Fruit fly (Drosophila melanogaster) whole organism, embryonic: ENCODE measurements around the gene Hinfp.

Experiments
- Antp ChIP-seq: fragments of 200-800 bp; sonication (Bioruptor generic); optimal IDR thresholded peaks from 3 replicates; lab custom pipeline; 2016; ENCODE audit warnings: missing biosample characterization, missing genetic modification characterization
- CG10321 ChIP-seq: fragments of 200-800 bp; sonication (Bioruptor generic); IDR thresholded peaks from 2 replicates; pipeline ENCODE4 v1.3.6; 2022; ENCODE audit warnings: missing biosample characterization, missing genetic modification characterization
- CG12104 ChIP-seq: fragments of 200-800 bp; sonication (Bioruptor generic); optimal IDR thresholded peaks from 3 replicates; lab custom pipeline; 2016; ENCODE audit warnings: missing biosample characterization, missing genetic modification characterization
- CG14667 ChIP-seq: fragments of 200-800 bp; sonication (Bioruptor generic); IDR thresholded peaks from 2 replicates; pipeline ENCODE4 v1.3.6; 2022; ENCODE audit warnings: missing biosample characterization, missing genetic modification characterization
- CG15696 ChIP-seq: fragments of 200-800 bp; sonication (Bioruptor generic); optimal IDR thresholded peaks from 2 replicates; lab custom pipeline; 2019; ENCODE audit warnings: missing biosample characterization, mild to moderate bottlenecking, missing genetic modification characterization, moderate library complexity
- CG1602 ChIP-seq: fragments of 200-800 bp; sonication (Bioruptor generic); optimal IDR thresholded peaks from 3 replicates; lab custom pipeline; 2016; ENCODE audit warnings: missing biosample characterization, missing genetic modification characterization
- CG16815 ChIP-seq: fragments of 200-800 bp; sonication (Bioruptor generic); optimal IDR thresholded peaks from 3 replicates; lab custom pipeline; 2017; ENCODE audit warnings: missing biosample characterization, mild to moderate bottlenecking, missing genetic modification characterization
- CG18011 ChIP-seq: fragments of 200-800 bp; sonication (Bioruptor generic); optimal IDR thresholded peaks from 2 replicates; lab custom pipeline; 2017; ENCODE audit warnings: missing biosample characterization, missing genetic modification characterization, mild to moderate bottlenecking, moderate library complexity, missing genotype
- CG2129 ChIP-seq: fragments of 200-800 bp; sonication (Bioruptor generic); IDR thresholded peaks from 2 replicates; pipeline ENCODE4 v1.3.6; 2022; ENCODE audit warnings: missing biosample characterization, missing genetic modification characterization; ENCODE audit not compliant: partially characterized antibody
- CG30403 ChIP-seq: fragments of 200-800 bp; sonication (Bioruptor generic); optimal IDR thresholded peaks from 3 replicates; lab custom pipeline; 2016; ENCODE audit warnings: missing biosample characterization, missing genetic modification characterization
- CG34376 ChIP-seq: fragments of 200-800 bp; sonication (Bioruptor generic); optimal IDR thresholded peaks from 2 replicates; lab custom pipeline; 2018; ENCODE audit warnings: missing biosample characterization, mild to moderate bottlenecking, missing genetic modification characterization
- CG4282 ChIP-seq: fragments of 200-800 bp; sonication (Bioruptor generic); optimal IDR thresholded peaks from 2 replicates; lab custom pipeline; 2016; ENCODE audit warnings: missing biosample characterization, missing genetic modification characterization
- CG4617 ChIP-seq: fragments of 200-800 bp; sonication (Bioruptor generic); optimal IDR thresholded peaks from 3 replicates; lab custom pipeline; 2016; ENCODE audit warnings: missing biosample characterization, missing genetic modification characterization, borderline replicate concordance
- CG4707 ChIP-seq: fragments of 200-800 bp; sonication (Bioruptor generic); optimal IDR thresholded peaks from 2 replicates; lab custom pipeline; 2018; ENCODE audit warnings: missing biosample characterization, mild to moderate bottlenecking, missing genetic modification characterization, moderate library complexity
- CG6791 ChIP-seq: fragments of 200-800 bp; sonication (Bioruptor generic); IDR thresholded peaks from 3 replicates; pipeline ENCODE4 v1.3.6; 2022; ENCODE audit warnings: missing biosample characterization, missing genetic modification characterization; ENCODE audit not compliant: partially characterized antibody
- CG9215 ChIP-seq: fragments of 200-800 bp; sonication (Bioruptor generic); IDR thresholded peaks from 2 replicates; pipeline ENCODE4 v1.3.6; 2022; ENCODE audit warnings: missing biosample characterization, missing genetic modification characterization
- Doc2 ChIP-seq: fragments of 200-800 bp; sonication (Bioruptor generic); IDR thresholded peaks from 2 replicates; pipeline ENCODE4 v1.3.6; 2022; ENCODE audit warnings: missing biosample characterization, missing genetic modification characterization
- Doc3 ChIP-seq: fragments of 200-800 bp; sonication (Bioruptor generic); IDR thresholded peaks from 3 replicates; pipeline ENCODE4 v1.3.6; 2022; ENCODE audit warnings: missing biosample characterization, missing genetic modification characterization; ENCODE audit not compliant: partially characterized antibody
- HLH3B ChIP-seq: fragments of 200-800 bp; sonication (Bioruptor generic); IDR thresholded peaks from 2 replicates; pipeline ENCODE4 v1.3.6; 2022; ENCODE audit warnings: missing biosample characterization, missing genetic modification characterization
- HLHmδ ChIP-seq: fragments of 200-800 bp; sonication (Bioruptor generic); optimal IDR thresholded peaks from 2 replicates; lab custom pipeline; 2018; ENCODE audit warnings: missing biosample characterization, mild to moderate bottlenecking, missing genetic modification characterization, moderate library complexity
- Hr78 ChIP-seq, 2 experiments: fragments of 200-800 bp in 1 of 2; fragments of >200 bp in 1 of 2; sonication (Bioruptor generic) in 1 of 2; optimal IDR thresholded peaks; 2 replicates each; lab custom pipeline; 2017 to 2019; ENCODE audit warnings: missing biosample characterization in 2 of 2, missing genetic modification characterization in 2 of 2, mild to moderate bottlenecking in 1 of 2, moderate library complexity in 1 of 2
- Lim3 ChIP-seq: fragments of 200-800 bp; sonication (Bioruptor generic); IDR thresholded peaks from 2 replicates; pipeline ENCODE4 v1.3.6; 2022; ENCODE audit warnings: missing biosample characterization, missing genetic modification characterization
- NC2α ChIP-seq: fragments of 200-800 bp; sonication (Bioruptor generic); optimal IDR thresholded peaks from 2 replicates; lab custom pipeline; 2016; ENCODE audit warnings: missing biosample characterization, missing genetic modification characterization
- NFAT ChIP-seq: fragments of 200-800 bp; sonication (Bioruptor generic); IDR thresholded peaks from 2 replicates; pipeline ENCODE4 v1.3.6; 2022; ENCODE audit warnings: missing biosample characterization, missing genetic modification characterization
- Neu2 ChIP-seq: fragments of 200-800 bp; sonication (Bioruptor generic); optimal IDR thresholded peaks from 3 replicates; lab custom pipeline; 2016; ENCODE audit warnings: missing biosample characterization, missing genetic modification characterization, borderline replicate concordance
- Oaz ChIP-seq: fragments of 200-800 bp; sonication (Bioruptor generic); IDR thresholded peaks from 2 replicates; pipeline ENCODE4 v1.3.6; 2022; ENCODE audit warnings: missing biosample characterization, missing genetic modification characterization
- Opbp ChIP-seq: fragments of 200-800 bp; sonication (Bioruptor generic); IDR thresholded peaks from 3 replicates; pipeline ENCODE4 v1.3.6; 2022; ENCODE audit warnings: missing biosample characterization, missing genetic modification characterization; ENCODE audit not compliant: partially characterized antibody
- Poxn ChIP-seq: fragments of 200-800 bp; sonication (Bioruptor generic); IDR thresholded peaks from 2 replicates; pipeline ENCODE4 v1.3.6; 2022; ENCODE audit warnings: missing biosample characterization, missing genetic modification characterization
- Sry-β ChIP-seq: fragments of 200-800 bp; sonication (Bioruptor generic); optimal IDR thresholded peaks from 2 replicates; lab custom pipeline; 2018; ENCODE audit warnings: missing biosample characterization, mild to moderate bottlenecking, missing genetic modification characterization, moderate library complexity
- Trl ChIP-seq, 3 experiments: fragments of >200 bp in 2 of 3; fragments of 200-800 bp in 1 of 3; sonication (Bioruptor generic) in 1 of 3; optimal IDR thresholded peaks; 2 replicates in 1 of 3; 3 replicates in 2 of 3; lab custom pipeline; 2016 to 2017; ENCODE audit warnings: missing biosample characterization in 1 of 3, missing genetic modification characterization in 1 of 3
- bigmax ChIP-seq: fragments of 200-800 bp; sonication (Bioruptor generic); optimal IDR thresholded peaks from 2 replicates; lab custom pipeline; 2018; ENCODE audit warnings: missing biosample characterization, mild to moderate bottlenecking, missing genetic modification characterization
- cwo ChIP-seq: fragments of 200-800 bp; sonication (Bioruptor generic); optimal IDR thresholded peaks from 3 replicates; lab custom pipeline; 2017; ENCODE audit warnings: missing biosample characterization, missing genetic modification characterization, mild to moderate bottlenecking, moderate library complexity, missing genetic modification reagents
- disco-r ChIP-seq: fragments of 200-800 bp; sonication (Bioruptor generic); optimal IDR thresholded peaks from 2 replicates; lab custom pipeline; 2016; ENCODE audit warnings: missing biosample characterization, missing genetic modification characterization
- dmrt11E ChIP-seq: fragments of 200-800 bp; sonication (Bioruptor generic); optimal IDR thresholded peaks from 3 replicates; lab custom pipeline; 2018; ENCODE audit warnings: missing biosample characterization, mild to moderate bottlenecking, missing genetic modification characterization, moderate library complexity
- dpn ChIP-seq, 2 experiments: fragments of 200-800 bp; sonication (Bioruptor generic); optimal IDR thresholded peaks; 3 replicates each; lab custom pipeline; 2016; ENCODE audit warnings: missing biosample characterization in 2 of 2, missing genetic modification characterization in 2 of 2
- exex ChIP-seq: fragments of 200-800 bp; sonication (Bioruptor generic); optimal IDR thresholded peaks from 4 replicates; lab custom pipeline; 2018; ENCODE audit warnings: missing biosample characterization, mild to moderate bottlenecking, missing genetic modification characterization, moderate library complexity
- fd96Cb ChIP-seq: fragments of 200-800 bp; sonication (Bioruptor generic); optimal IDR thresholded peaks from 2 replicates; lab custom pipeline; 2018; ENCODE audit warnings: missing biosample characterization, mild to moderate bottlenecking, missing genetic modification characterization, moderate library complexity
- fu2 ChIP-seq: fragments of 200-800 bp; sonication (Bioruptor generic); optimal IDR thresholded peaks from 2 replicates; lab custom pipeline; 2016; ENCODE audit warnings: missing biosample characterization, missing genetic modification characterization
- gem ChIP-seq: fragments of 200-800 bp; sonication (Bioruptor generic); optimal IDR thresholded peaks from 2 replicates; lab custom pipeline; 2019; ENCODE audit warnings: missing biosample characterization, mild to moderate bottlenecking, missing genetic modification characterization, moderate library complexity
- inv ChIP-seq: fragments of 200-800 bp; sonication (Bioruptor generic); IDR thresholded peaks from 2 replicates; pipeline ENCODE4 v1.3.6; 2022; ENCODE audit warnings: missing biosample characterization, missing genetic modification characterization; ENCODE audit not compliant: partially characterized antibody
- knrl ChIP-seq: fragments of 200-800 bp; sonication (Bioruptor generic); IDR thresholded peaks from 3 replicates; pipeline ENCODE4 v1.3.6; 2022; ENCODE audit warnings: missing biosample characterization, missing genetic modification characterization; ENCODE audit not compliant: partially characterized antibody
- mirr ChIP-seq: fragments of 200-800 bp; sonication (Bioruptor generic); optimal IDR thresholded peaks from 3 replicates; lab custom pipeline; 2018; ENCODE audit warnings: missing biosample characterization, mild to moderate bottlenecking, missing genetic modification characterization
- pros ChIP-seq: fragments of 200-800 bp; sonication (Bioruptor generic); optimal IDR thresholded peaks from 3 replicates; lab custom pipeline; 2019; ENCODE audit warnings: missing biosample characterization, mild to moderate bottlenecking, missing genetic modification characterization, moderate library complexity
- pzg ChIP-seq: fragments of 200-800 bp; sonication (Bioruptor generic); optimal IDR thresholded peaks from 3 replicates; lab custom pipeline; 2018; ENCODE audit warnings: missing biosample characterization, mild to moderate bottlenecking, missing genetic modification characterization, moderate library complexity
- tgo ChIP-seq: fragments of 200-800 bp; sonication (Bioruptor generic); IDR thresholded peaks from 3 replicates; pipeline ENCODE4 v1.3.6; 2022; ENCODE audit warnings: missing biosample characterization, missing genetic modification characterization
- tin ChIP-seq: fragments of 200-800 bp; sonication (Bioruptor generic); optimal IDR thresholded peaks from 3 replicates; lab custom pipeline; 2016; ENCODE audit warnings: missing biosample characterization, missing genetic modification characterization
- ttk ChIP-seq: fragments of 200-800 bp; sonication (Bioruptor generic); IDR thresholded peaks from 2 replicates; pipeline ENCODE4 v2.1.2; 2022; ENCODE audit warnings: missing biosample characterization, missing genetic modification characterization
- wor ChIP-seq: fragments of 200-800 bp; sonication (Bioruptor generic); IDR thresholded peaks from 2 replicates; pipeline ENCODE4 v1.3.6; 2022; ENCODE audit warnings: missing biosample characterization, missing genetic modification characterization
- zf30C ChIP-seq: fragments of 200-800 bp; sonication (Bioruptor generic); optimal IDR thresholded peaks from 3 replicates; lab custom pipeline; 2018; ENCODE audit warnings: missing biosample characterization, mild to moderate bottlenecking, missing genetic modification characterization

Hinfp gene

DNA sequence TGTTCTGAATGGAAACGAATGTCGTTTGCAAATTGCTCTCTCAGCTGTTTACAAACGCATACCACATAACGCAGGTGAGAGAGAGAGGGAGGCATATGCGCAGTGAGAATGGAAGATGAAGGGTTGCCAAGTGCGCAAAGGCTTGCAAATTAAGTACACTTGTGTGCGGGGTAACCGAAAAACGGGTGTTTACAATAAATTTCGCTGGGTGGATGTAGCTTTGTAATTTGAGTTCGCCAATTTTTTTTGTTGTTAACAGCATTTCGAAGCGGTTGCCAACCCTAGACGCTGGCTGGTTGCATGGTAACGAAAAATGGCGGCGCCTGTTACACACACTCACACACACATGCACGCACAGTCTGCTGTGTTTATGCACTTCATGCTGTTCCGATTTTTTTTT lies 29.6 kb downstream of the Hinfp start (continued):
- TF ChIP-seq ttk = peak; percentile 96
- peak; percentile 91 for TF ChIP-seq fd96Cb
- peak; percentile 92 for TF ChIP-seq CG4617
- peak; percentile 85 for TF ChIP-seq CG4282 (GFP tag; lab: Kevin White, UChicago)
- TF ChIP-seq CG14667 = peak; percentile 93
- peak; percentile 57 for TF ChIP-seq bigmax (GFP tag; lab: Kevin White, UChicago)
- TF ChIP-seq Doc3 (GFP tag; lab: Robert Waterston, UW) = no peak
- TF ChIP-seq gem = peak; percentile 95
- TF ChIP-seq Lim3 (GFP tag; lab: Robert Waterston, UW) = peak; percentile 80
- peak; percentile 35 for TF ChIP-seq zf30C
- peak; percentile 97 for TF ChIP-seq NFAT
- peak; percentile 89 for TF ChIP-seq cwo (GFP tag; lab: Kevin White, UChicago)
- TF ChIP-seq Antp (GFP tag; lab: Kevin White, UChicago) = peak; percentile 97
- peak; percentile 21; the same call in 1 of the 3 replicates for TF ChIP-seq knrl (GFP tag; lab: Robert Waterston, UW)
- peak; percentile 87 for TF ChIP-seq dmrt11E (tag; lab: Kevin White, UChicago)
- peak; percentile 96 for TF ChIP-seq HLH3B
- TF ChIP-seq Sry-β (GFP tag; lab: Kevin White, UChicago) = no peak
- peak; percentile 96 for TF ChIP-seq tin (GFP tag; lab: Kevin White, UChicago)
- TF ChIP-seq CG1602 (GFP tag; lab: Kevin White, UChicago) = peak; percentile 87
- peak; percentile 51 to 83 for TF ChIP-seq Trl (optimal IDR thresholded peaks at IDR 0.05; lab: Kevin White, UChicago)
- TF ChIP-seq Trl (GFP tag; optimal IDR thresholded peaks at IDR 0.05; lab: Kevin White, UChicago) = peak; percentile 96
- TF ChIP-seq tgo (GFP tag; lab: Robert Waterston, UW) = peak; percentile 95
- no peak for TF ChIP-seq CG2129
- no peak for TF ChIP-seq CG6791 (GFP tag; lab: Robert Waterston, UW)
- TF ChIP-seq exex = peak; percentile 75
- TF ChIP-seq CG15696 (tag; lab: Kevin White, UChicago) = peak; percentile 87
- TF ChIP-seq inv = no peak
- peak; percentile 90 for TF ChIP-seq fu2
- peak; percentile 91 for TF ChIP-seq CG4707 (GFP tag; lab: Kevin White, UChicago)
- peak; percentile 96 for TF ChIP-seq dpn (GFP tag; optimal IDR thresholded peaks at IDR 0.05; lab: Kevin White, UChicago)
- TF ChIP-seq CG12104 (GFP tag; lab: Kevin White, UChicago) = peak; percentile 93
- peak; percentile 92 for TF ChIP-seq wor
- TF ChIP-seq Oaz (GFP tag; lab: Robert Waterston, UW) = peak; percentile 94
- peak; percentile 98 for TF ChIP-seq mirr (GFP tag; lab: Kevin White, UChicago)
- TF ChIP-seq CG10321 (GFP tag; lab: Robert Waterston, UW) = peak; percentile 70
- TF ChIP-seq HLHmδ (GFP tag; lab: Kevin White, UChicago) = peak; percentile 60
- peak; percentile 80 for TF ChIP-seq NC2α (GFP tag; lab: Kevin White, UChicago)
- TF ChIP-seq Neu2 (GFP tag; lab: Kevin White, UChicago) = peak; percentile 76
- peak in 1 of 2 experiments; percentile 76 for TF ChIP-seq Hr78 (GFP tag; optimal IDR thresholded peaks at IDR 0.05; lab: Kevin White, UChicago)
- TF ChIP-seq CG18011 (GFP tag; lab: Kevin White, UChicago) = peak; percentile 81
- peak; percentile 81 for TF ChIP-seq Poxn (GFP tag; lab: Robert Waterston, UW)
- TF ChIP-seq CG9215 (GFP tag; lab: Robert Waterston, UW) = peak; percentile 90
- peak; percentile 55 for TF ChIP-seq pros (GFP tag; lab: Kevin White, UChicago)
- TF ChIP-seq disco-r (GFP tag; lab: Kevin White, UChicago) = peak; percentile 91
- peak; percentile 96 for TF ChIP-seq CG34376 (GFP tag; lab: Kevin White, UChicago)
- TF ChIP-seq Doc2 (GFP tag; lab: Robert Waterston, UW) = peak; percentile 80
- no peak for TF ChIP-seq Opbp (GFP tag; lab: Robert Waterston, UW)
- peak; percentile 90 for TF ChIP-seq CG16815 (GFP tag; lab: Kevin White, UChicago)
- peak; percentile 37 for TF ChIP-seq pzg (GFP tag; lab: Kevin White, UChicago)
- TF ChIP-seq CG30403 = peak; percentile 92
